Worm (Caenorhabditis elegans): ENCODE results near the gene C09E8.6.

C09E8.6 gene

DNA sequence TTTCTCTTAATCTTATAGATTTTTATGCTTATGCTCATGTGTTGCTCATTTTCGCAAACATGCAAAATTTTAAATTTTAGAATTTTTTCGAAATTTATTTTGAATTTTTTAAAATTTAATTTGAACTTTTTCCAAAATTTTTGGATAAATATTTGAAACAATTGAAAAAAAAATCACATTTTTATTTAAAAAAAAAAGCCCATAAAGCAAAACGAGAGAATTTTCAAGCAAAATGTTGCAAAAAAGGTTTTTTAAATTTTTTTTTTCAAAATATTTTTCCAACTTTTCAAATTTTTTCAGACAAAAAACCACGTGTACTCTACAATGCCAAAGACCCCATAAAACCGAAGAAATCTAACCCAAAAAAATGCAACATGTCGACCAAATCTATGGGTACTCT is at the start of gene C09E8.6, which contains the start of gene C09E8.1:
C09E8.6 (plus strand) TSS at position 313 of the 400 bp plus-strand sequence.
C09E8.1 (plus strand) TSS at position 301 of the 400 bp plus-strand sequence.
- no peak for TF ChIP-seq hlh-1 (tag; optimal IDR thresholded peaks at IDR 0.05)
- no peak for TF ChIP-seq snpc-4 (tag; optimal IDR thresholded peaks at IDR 0.05)
- no peak for TF ChIP-seq nhr-76 (tag; optimal IDR thresholded peaks at IDR 0.05)

DNA sequence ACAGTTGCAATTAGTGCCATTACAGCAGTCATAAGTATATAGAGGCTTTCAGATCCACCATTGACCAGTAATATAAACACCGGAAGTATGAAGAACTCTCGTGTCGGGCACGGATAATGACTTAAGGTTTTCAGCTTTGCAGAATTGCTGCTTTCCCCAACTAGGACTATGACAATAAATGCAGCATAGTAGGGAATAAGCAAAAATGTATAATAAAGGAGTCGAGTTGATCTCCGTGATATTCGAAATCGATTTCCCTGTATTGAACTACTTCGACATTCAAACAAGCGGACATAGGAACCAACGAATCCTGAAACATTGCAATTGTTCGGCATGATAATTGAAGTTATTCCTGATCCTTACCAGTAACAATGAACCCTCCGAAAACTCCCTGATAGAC is 47.7 kb upstream of the C09E8.6 start:
- no peak for TF ChIP-seq nhr-12 (tag; optimal IDR thresholded peaks at IDR 0.05)
- TF ChIP-seq mab-5 (tag; optimal IDR thresholded peaks at IDR 0.05): no peak
- no peak for TF ChIP-seq unc-39 (tag; optimal IDR thresholded peaks at IDR 0.05)
- TF ChIP-seq bed-3 (GFP tag; optimal IDR thresholded peaks at IDR 0.05): no peak
- no peak for TF ChIP-seq nhr-28 (tag; optimal IDR thresholded peaks at IDR 0.05)
- no peak for TF ChIP-seq tbx-8 (GFP tag; optimal IDR thresholded peaks at IDR 0.05)
- no peak for TF ChIP-seq drap-1 (GFP tag; optimal IDR thresholded peaks at IDR 0.05)

DNA sequence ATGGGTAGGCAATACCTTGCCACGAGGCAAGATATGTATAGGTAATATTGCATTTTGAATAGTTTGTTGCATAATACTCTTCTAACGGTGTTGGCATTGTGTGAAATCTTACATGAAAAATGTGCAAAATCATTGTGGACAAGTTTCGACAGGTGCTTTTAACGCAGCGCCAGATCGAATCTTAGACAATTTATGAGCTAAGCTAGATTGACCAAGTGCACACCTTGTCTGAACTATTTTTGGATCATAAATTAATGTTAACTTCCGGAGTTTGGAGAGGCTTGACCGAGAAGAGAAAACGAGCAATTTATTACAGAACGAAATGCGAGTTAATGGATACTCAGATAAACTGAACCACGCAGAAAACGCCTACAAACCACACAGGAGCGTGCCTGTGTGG is 47.1 kb upstream of the C09E8.6 start, which contains the start of gene srh-105:
srh-105 (minus strand) TSS at position 101 of the 400 bp plus-strand sequence.
- TF ChIP-seq unc-62 (GFP tag; optimal IDR thresholded peaks at IDR 0.05) (no peak), snpc-4 (tag; optimal IDR thresholded peaks at IDR 0.05) (no peak), elt-1 (tag; optimal IDR thresholded peaks at IDR 0.05; ENCODE audit: borderline replicate concordance, insufficient read depth) (no peak), blmp-1 (tag; optimal IDR thresholded peaks at IDR 0.05) (no peak), sem-2 (GFP tag; optimal IDR thresholded peaks at IDR 0.05) (no peak), unc-39 (tag; optimal IDR thresholded peaks at IDR 0.05) (no peak), lin-32 (GFP tag; optimal IDR thresholded peaks at IDR 0.05) (no peak), tbx-8 (GFP tag; optimal IDR thresholded peaks at IDR 0.05) (no peak), ces-1 (GFP tag; optimal IDR thresholded peaks at IDR 0.05) (no peak), ceh-39 (tag; optimal IDR thresholded peaks at IDR 0.05) (no peak), M03D4.4 (tag; optimal IDR thresholded peaks at IDR 0.05) (no peak)

DNA sequence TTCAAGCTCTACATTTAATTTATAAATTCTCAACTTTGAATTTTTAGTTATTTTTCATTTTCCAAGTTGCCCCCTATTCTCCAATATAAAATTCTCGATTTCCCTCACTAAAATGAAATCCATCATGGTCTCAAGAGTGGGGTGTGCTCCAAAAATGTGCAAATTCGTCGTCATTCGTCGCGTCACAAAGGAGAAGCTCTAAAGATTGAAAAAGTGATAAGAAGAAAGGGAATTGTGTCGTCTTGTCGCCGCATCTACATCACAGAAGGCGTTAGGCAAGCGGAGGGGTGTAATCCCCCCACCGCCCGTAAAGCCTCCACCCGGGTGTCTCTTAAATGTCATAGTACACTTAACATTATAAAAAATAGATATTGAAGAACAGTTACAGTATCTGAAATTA is 44.3 kb upstream of the C09E8.6 start:
- TF ChIP-seq ham-2 (GFP tag; optimal IDR thresholded peaks at IDR 0.05): no peak
- no peak for TF ChIP-seq bed-3 (GFP tag; optimal IDR thresholded peaks at IDR 0.05)
- no peak for TF ChIP-seq ceh-39 (tag; optimal IDR thresholded peaks at IDR 0.05)
- TF ChIP-seq unc-62 (GFP tag; optimal IDR thresholded peaks at IDR 0.05): no peak
- TF ChIP-seq elt-3 (tag; optimal IDR thresholded peaks at IDR 0.05): no peak
- no peak for TF ChIP-seq sptf-1 (tag; optimal IDR thresholded peaks at IDR 0.05)
- TF ChIP-seq flh-1 (GFP tag; optimal IDR thresholded peaks at IDR 0.05): no peak
- no peak for TF ChIP-seq M03D4.4 (tag; optimal IDR thresholded peaks at IDR 0.05)

DNA sequence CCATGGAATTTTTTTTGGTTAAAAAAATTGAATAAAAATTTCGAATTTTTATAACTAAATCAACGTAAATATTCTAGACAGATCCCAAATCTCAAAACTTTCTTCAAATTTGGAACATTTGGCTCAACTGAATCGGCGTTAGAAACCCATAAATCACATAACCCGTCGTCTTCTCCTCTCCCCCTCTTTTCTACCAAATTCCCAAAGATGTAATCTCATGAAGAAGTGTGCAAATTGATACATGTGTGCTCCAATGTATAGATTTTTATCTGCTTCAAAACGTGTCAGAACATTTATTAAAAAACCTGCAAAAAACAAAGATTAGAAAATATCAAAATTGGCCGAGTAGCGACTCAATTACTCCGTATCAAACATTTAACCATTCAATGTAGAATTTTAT is 43.7 kb upstream of the C09E8.6 start:
- TF ChIP-seq sptf-1 (tag; optimal IDR thresholded peaks at IDR 0.05) (no peak), nhr-76 (tag; optimal IDR thresholded peaks at IDR 0.05) (no peak), ztf-11 (tag; optimal IDR thresholded peaks at IDR 0.05) (no peak), elt-3 (tag; optimal IDR thresholded peaks at IDR 0.05) (no peak), blmp-1 (tag; optimal IDR thresholded peaks at IDR 0.05) (no peak), elt-1 (tag; optimal IDR thresholded peaks at IDR 0.05; ENCODE audit: borderline replicate concordance, insufficient read depth) (no peak), pha-4 (tag; optimal IDR thresholded peaks at IDR 0.05) (no peak)

DNA sequence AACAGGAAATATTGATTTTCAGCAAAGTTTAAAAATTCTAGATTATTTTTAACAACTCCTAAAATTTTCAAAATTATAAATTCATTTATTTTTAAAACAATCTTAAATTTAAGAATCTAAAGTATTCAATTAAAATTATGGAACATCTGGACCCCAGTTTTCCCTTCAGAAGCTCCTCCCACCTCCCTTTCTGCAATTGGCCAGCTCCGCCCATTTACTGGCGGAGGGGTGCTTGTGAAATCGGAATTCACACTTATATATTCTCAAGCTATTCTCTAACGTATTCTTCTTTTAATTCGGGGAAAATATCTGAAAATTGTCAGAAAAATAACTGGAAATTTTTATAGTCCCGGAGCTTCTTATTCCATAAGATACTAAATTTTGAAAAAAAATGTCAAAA is 40.5 kb upstream of the C09E8.6 start, which contains the start of gene mab-9:
mab-9 (plus strand) TSS at position 260 of the 400 bp plus-strand sequence.
- TF ChIP-seq unc-39 (tag; optimal IDR thresholded peaks at IDR 0.05) (no peak), unc-62 (GFP tag; optimal IDR thresholded peaks at IDR 0.05) (no peak), flh-1 (GFP tag; optimal IDR thresholded peaks at IDR 0.05) (no peak)

DNA sequence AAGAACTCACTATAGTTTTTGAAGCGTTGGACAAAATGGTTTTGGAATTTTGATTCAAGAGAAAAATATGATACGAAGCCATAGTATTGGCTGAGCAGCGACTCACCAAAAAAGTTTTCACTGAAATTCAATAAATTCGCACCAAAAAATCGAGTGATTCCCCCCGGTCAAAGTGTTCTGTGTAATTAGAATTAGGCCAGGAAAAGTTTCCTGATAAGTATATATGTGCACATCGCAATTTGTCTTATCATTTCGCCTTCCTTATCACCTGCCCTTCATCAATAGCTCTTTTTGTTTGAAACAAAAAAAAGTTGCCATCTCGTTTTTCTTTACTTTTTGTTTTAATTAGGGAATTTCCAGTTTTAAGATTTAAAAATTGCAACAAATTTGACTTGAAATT is 34.6 kb upstream of the C09E8.6 start:
- TF ChIP-seq lin-32 (GFP tag; optimal IDR thresholded peaks at IDR 0.05): no peak

DNA sequence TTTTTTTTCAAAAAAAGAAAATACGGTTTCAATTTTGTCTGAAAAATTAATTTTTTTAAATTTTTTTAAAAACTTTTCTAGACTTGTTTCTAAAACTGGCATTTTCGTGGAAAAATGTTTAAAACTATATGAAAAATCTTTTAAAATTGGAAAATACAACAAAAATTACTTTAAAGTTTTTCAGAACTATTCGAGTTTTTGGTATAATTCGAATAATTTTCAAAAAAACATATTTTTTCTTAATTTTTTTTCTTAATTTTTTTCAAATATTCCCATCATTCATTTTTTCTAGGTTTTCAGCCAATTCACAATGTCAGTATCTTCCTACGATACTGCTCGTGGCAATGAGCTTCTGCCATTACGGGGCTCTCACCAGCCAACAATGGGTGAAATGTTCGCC is 34.0 kb upstream of the C09E8.6 start, which contains the start of gene slc-36.2:
slc-36.2 (plus strand) TSS at position 301 of the 400 bp plus-strand sequence.
- TF ChIP-seq ham-2 (GFP tag; optimal IDR thresholded peaks at IDR 0.05) (no peak), ztf-11 (tag; optimal IDR thresholded peaks at IDR 0.05) (no peak), zip-8 (tag; optimal IDR thresholded peaks at IDR 0.05) (no peak), ceh-83 (GFP tag; optimal IDR thresholded peaks at IDR 0.05) (no peak), hlh-1 (tag; optimal IDR thresholded peaks at IDR 0.05) (no peak), nhr-28 (tag; optimal IDR thresholded peaks at IDR 0.05) (no peak), unc-120 (tag; optimal IDR thresholded peaks at IDR 0.05; ENCODE audit: poor library complexity, severe bottlenecking) (no peak), drap-1 (GFP tag; optimal IDR thresholded peaks at IDR 0.05) (no peak)
